Worm (Caenorhabditis elegans) whole organism, early embryonic: Measurements from ENCODE around the gene ZK185.3.

ENCODE experiments used
- B0310.2 ChIP-seq: sonication (generic microtip); optimal IDR thresholded peaks from 2 replicates; lab custom pipeline; 2016; ENCODE audit warnings: mild to moderate bottlenecking, missing genetic modification characterization, missing compliant biosample characterization
- F13C5.2 ChIP-seq: sonication (generic microtip); optimal IDR thresholded peaks from 2 replicates; lab custom pipeline; 2017; ENCODE audit warnings: mild to moderate bottlenecking, missing genetic modification characterization, inconsistent platforms, missing compliant biosample characterization
- aly-1 ChIP-seq: sonication (generic microtip); optimal IDR thresholded peaks from 2 replicates; lab custom pipeline; 2016; ENCODE audit warnings: missing genetic modification characterization, missing compliant biosample characterization
- ama-1 ChIP-seq: fragments of 150-350 bp; optimal IDR thresholded peaks from 2 replicates; lab custom pipeline; 2014
- ceh-13 ChIP-seq: fragments of 200-800 bp; sonication (Bioruptor generic); optimal IDR thresholded peaks from 2 replicates; lab custom pipeline; 2018; ENCODE audit warnings: mild to moderate bottlenecking, missing genetic modification characterization, missing compliant biosample characterization
- ceh-36 ChIP-seq: sonication (generic microtip); optimal IDR thresholded peaks from 2 replicates; lab custom pipeline; 2016; ENCODE audit warnings: missing genetic modification characterization, inconsistent platforms, missing compliant biosample characterization
- ets-7 ChIP-seq: sonication (generic microtip); optimal IDR thresholded peaks from 2 replicates; lab custom pipeline; 2016; ENCODE audit warnings: missing genotype, missing genetic modification characterization, missing compliant biosample characterization
- flt-1 ChIP-seq: fragments of 200-800 bp; sonication (Bioruptor generic); IDR thresholded peaks from 2 replicates; pipeline ENCODE4 v1.3.6; 2022; ENCODE audit warnings: missing genetic modification characterization, missing compliant biosample characterization
- hmbx-1 ChIP-seq: sonication (generic microtip); optimal IDR thresholded peaks from 2 replicates; lab custom pipeline; 2016; ENCODE audit warnings: mild to moderate bottlenecking, missing genetic modification characterization, missing compliant biosample characterization
- hmg-4 ChIP-seq: fragments of 200-800 bp; sonication (Bioruptor generic); optimal IDR thresholded peaks from 2 replicates; lab custom pipeline; 2018; ENCODE audit warnings: mild to moderate bottlenecking, missing genetic modification characterization, missing compliant biosample characterization
- hnd-1 ChIP-seq: sonication (generic microtip); optimal IDR thresholded peaks from 2 replicates; lab custom pipeline; 2016; ENCODE audit warnings: missing genetic modification characterization, missing compliant biosample characterization
- pes-1 ChIP-seq: fragments of 200-800 bp; sonication (Bioruptor generic); IDR thresholded peaks from 2 replicates; pipeline ENCODE4 v1.3.6; 2022; ENCODE audit warnings: missing genetic modification reagents, missing genetic modification characterization, missing compliant biosample characterization
- scrt-1 ChIP-seq: fragments of 200-800 bp; sonication (Bioruptor generic); IDR thresholded peaks from 2 replicates; pipeline ENCODE4 v1.3.6; 2022; ENCODE audit warnings: missing genetic modification characterization, missing compliant biosample characterization
- sea-1 ChIP-seq: fragments of 200-800 bp; sonication (Bioruptor generic); conservative IDR thresholded peaks from 2 replicates; pipeline ENCODE4 v1.3.6; 2022; ENCODE audit warnings: missing genetic modification characterization, missing compliant biosample characterization
- tbx-11 ChIP-seq: fragments of 200-800 bp; sonication (Bioruptor generic); IDR thresholded peaks from 2 replicates; pipeline ENCODE4 v1.3.6; 2022; ENCODE audit warnings: missing genetic modification characterization, missing compliant biosample characterization
- tbx-37 ChIP-seq: fragments of 200-800 bp; sonication (Bioruptor generic); conservative IDR thresholded peaks from 2 replicates; pipeline ENCODE4 v1.3.6; 2022; ENCODE audit warnings: missing genetic modification reagents, missing genetic modification characterization, missing compliant biosample characterization
- tra-4 ChIP-seq: sonication (generic microtip); optimal IDR thresholded peaks from 2 replicates; lab custom pipeline; 2017; ENCODE audit warnings: missing genetic modification characterization, missing compliant biosample characterization

Gene ZK185.3

DNA sequence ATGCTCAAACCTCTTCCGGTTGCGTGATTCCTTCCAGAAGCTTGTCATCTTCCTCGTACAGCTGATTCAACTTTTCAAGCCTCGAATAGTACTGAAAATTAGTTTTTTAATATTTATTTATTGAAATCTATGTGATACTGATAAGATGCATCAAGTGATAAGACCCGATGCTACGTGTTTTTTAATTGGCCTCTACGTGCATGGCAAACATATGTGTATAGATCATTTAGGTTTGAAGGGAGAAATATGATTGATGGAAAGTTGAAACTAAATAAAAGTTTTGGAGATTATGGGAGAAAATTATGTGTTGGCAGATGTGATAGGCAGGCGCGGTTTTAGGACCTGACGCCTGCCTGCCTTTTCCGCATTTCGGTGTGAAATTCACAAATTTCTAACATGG lies 14.0 kb upstream of the ZK185.3 start:
- no peak for TF ChIP-seq sea-1 (GFP tag; lab: Robert Waterston, UW)
- TF ChIP-seq aly-1 (tag; lab: Kevin White, UChicago) = no peak
- no peak for TF ChIP-seq F13C5.2

DNA sequence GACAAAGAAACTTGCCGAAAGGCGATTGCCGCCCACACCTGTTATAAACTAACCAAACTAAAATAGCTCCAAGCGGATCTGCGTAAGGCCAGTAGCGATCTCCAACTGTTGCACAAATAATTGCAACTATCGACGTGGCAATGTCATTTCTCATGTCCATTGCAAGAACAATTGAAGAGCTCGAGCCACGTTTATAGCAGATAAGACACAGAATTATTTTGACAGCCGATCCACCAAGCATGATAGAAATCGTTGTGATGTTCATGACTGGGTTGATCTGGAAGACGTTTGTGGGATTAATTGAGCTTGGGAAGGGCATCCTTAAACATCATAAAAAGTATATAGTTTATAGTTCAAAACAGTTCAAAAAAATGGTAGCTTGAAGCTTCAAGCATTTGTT lies 12.7 kb upstream of the ZK185.3 start:
- TF ChIP-seq scrt-1 (GFP tag; lab: Robert Waterston, UW) (no peak), ets-7 (tag; lab: Kevin White, UChicago) (no peak), tra-4 (tag; lab: Kevin White, UChicago) (no peak), tbx-11 (no peak), flt-1 (GFP tag; lab: Robert Waterston, UW) (no peak), hmbx-1 (tag; lab: Kevin White, UChicago) (no peak), ceh-36 (tag; lab: Kevin White, UChicago) (no peak), aly-1 (tag; lab: Kevin White, UChicago) (no peak), sea-1 (GFP tag; lab: Robert Waterston, UW) (no peak), ama-1 (lab: Kevin White, UChicago) (no peak), hmg-4 (GFP tag; lab: Kevin White, UChicago) (no peak), F13C5.2 (no peak), pes-1 (no peak), B0310.2 (tag; lab: Kevin White, UChicago) (no peak), tbx-37 (no peak), ceh-13 (GFP tag; lab: Kevin White, UChicago) (no peak), hnd-1 (tag; lab: Kevin White, UChicago) (no peak)

DNA sequence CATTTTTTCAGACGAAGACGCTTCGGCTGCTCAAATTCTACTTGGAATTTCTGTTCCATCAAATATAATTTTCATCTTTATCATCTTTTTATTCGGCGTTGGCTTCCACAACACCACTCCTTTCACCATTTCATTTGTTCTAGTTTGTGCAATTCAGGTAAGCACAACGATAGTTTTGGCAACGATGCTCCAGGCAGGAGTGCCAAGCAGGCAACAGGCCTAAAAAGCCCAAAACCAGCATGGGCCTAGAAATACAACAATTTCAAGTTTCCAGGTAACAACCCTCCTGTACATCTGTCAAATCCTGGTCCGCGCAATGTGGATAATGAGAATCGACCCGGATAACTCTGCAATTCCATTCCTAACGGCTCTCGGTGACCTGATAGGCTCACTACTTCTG lies 11.0 kb upstream of the ZK185.3 start:
- TF ChIP-seq flt-1 (GFP tag; lab: Robert Waterston, UW) (no peak), tbx-37 (no peak), ets-7 (tag; lab: Kevin White, UChicago) (no peak), scrt-1 (GFP tag; lab: Robert Waterston, UW) (no peak), B0310.2 (tag; lab: Kevin White, UChicago) (no peak), hnd-1 (tag; lab: Kevin White, UChicago) (no peak), tra-4 (tag; lab: Kevin White, UChicago) (no peak), ama-1 (lab: Kevin White, UChicago) (no peak), tbx-11 (no peak), ceh-36 (tag; lab: Kevin White, UChicago) (no peak), ceh-13 (GFP tag; lab: Kevin White, UChicago) (no peak), pes-1 (no peak), hmbx-1 (tag; lab: Kevin White, UChicago) (no peak), hmg-4 (GFP tag; lab: Kevin White, UChicago) (no peak)

DNA sequence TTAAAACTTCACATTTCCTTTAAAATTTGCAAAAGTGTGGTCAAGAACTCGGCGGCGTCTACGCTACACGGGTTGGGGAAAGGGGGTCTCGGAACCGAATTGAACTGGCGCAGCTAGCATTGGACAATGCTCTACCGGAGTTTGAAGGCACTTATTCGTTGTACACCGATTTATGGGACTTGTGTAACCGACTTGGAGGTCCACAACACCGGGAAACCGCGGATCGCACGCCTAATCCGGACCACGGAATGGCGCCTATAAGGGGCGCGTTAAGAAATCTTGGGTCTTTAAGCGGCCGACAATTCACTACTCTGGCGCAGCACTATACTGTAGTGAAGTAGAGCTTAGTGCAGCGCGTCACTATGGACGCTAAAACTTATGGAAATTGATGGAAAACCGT lies 8.4 kb upstream of the ZK185.3 start:
- TF ChIP-seq flt-1 (GFP tag; lab: Robert Waterston, UW) (no peak), hmg-4 (GFP tag; lab: Kevin White, UChicago) (no peak), hmbx-1 (tag; lab: Kevin White, UChicago) (no peak), ama-1 (lab: Kevin White, UChicago) (no peak), B0310.2 (tag; lab: Kevin White, UChicago) (no peak), tra-4 (tag; lab: Kevin White, UChicago) (no peak), ceh-13 (GFP tag; lab: Kevin White, UChicago) (no peak), ets-7 (tag; lab: Kevin White, UChicago) (no peak), sea-1 (GFP tag; lab: Robert Waterston, UW) (no peak), hnd-1 (tag; lab: Kevin White, UChicago) (no peak), tbx-11 (no peak), scrt-1 (GFP tag; lab: Robert Waterston, UW) (no peak), ceh-36 (tag; lab: Kevin White, UChicago) (no peak), tbx-37 (no peak), pes-1 (no peak)

DNA sequence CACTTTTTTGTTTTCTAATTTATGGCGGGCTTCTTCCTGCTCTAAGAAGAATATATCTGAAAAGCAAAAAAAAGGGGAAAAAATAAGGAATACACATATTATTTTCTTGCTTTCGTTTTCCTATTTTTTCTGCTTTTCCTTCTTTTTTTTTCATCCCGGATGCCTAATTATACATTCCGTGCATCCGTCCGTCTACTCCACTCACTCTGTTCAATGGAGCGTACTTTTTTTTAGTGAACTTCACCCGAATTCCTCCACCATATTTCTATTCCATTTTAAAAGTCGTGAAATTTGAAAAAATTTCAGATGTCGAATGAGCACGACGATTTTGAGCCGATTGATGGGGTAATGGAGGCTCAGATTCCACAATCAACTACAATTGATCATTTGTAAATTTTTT lies 6.0 kb upstream of the ZK185.3 start, which contains the start of gene ZK185.2:
Gene ZK185.2, plus strand, starts transcription at position 301 of the 400 bp plus-strand sequence.
- no peak for TF ChIP-seq pes-1
- TF ChIP-seq B0310.2 (tag; lab: Kevin White, UChicago) = no peak
- no peak for TF ChIP-seq tbx-37
- no peak for TF ChIP-seq tbx-11
- no peak for TF ChIP-seq flt-1 (GFP tag; lab: Robert Waterston, UW)
- TF ChIP-seq hmg-4 (GFP tag; lab: Kevin White, UChicago) = no peak

DNA sequence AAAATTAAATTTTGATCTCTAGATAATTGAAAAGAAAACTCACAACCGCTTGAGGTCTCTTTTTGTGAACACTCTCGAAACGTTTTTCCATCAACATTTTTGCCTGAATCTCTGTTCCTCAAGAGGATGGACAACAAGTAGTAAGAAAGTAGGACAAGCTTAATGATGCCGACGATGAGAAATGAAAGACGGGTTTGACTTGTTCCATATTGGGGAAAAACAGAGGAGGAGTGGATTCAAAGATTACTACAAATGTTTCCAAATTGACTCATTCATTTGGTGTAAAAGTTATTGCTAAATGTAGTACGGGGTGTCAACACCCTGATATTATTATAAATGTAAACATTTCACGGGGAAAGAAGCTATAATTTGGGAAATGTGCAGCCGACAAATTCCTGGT lies 2.8 kb upstream of the ZK185.3 start, which contains the start of gene ZK185.4:
Gene ZK185.4, minus strand, starts transcription at position 101 of the 400 bp plus-strand sequence.
- TF ChIP-seq hmbx-1 (tag; lab: Kevin White, UChicago) (no peak), pes-1 (no peak), ama-1 (lab: Kevin White, UChicago) (no peak), ceh-13 (GFP tag; lab: Kevin White, UChicago) (no peak), aly-1 (tag; lab: Kevin White, UChicago) (no peak), hmg-4 (GFP tag; lab: Kevin White, UChicago) (no peak), ets-7 (tag; lab: Kevin White, UChicago) (no peak), tra-4 (tag; lab: Kevin White, UChicago) (no peak), tbx-11 (no peak), F13C5.2 (no peak), scrt-1 (GFP tag; lab: Robert Waterston, UW) (no peak), sea-1 (GFP tag; lab: Robert Waterston, UW) (no peak), tbx-37 (no peak), hnd-1 (tag; lab: Kevin White, UChicago) (no peak), B0310.2 (tag; lab: Kevin White, UChicago) (no peak)

DNA sequence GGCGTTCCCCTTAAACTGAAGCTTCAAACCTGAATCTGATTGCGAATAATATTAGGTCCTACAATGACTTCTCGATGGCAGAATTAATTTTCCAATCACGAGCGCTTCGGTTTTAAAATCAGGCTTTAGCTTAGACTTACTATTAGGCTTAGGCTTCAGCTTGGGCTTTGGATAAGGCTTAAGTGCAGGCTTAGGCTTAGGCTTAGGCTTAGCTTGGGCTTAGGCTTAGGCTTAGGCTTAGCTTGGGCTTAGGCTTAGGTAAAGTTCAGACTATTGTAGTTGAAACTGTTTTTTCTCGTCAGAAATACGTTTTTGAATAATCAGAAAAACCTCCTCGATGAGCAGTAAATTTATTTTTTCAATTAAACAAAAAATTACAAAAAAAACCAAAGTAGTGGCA lies 3.5 kb downstream of the ZK185.3 start:
- no peak for TF ChIP-seq hnd-1 (tag; lab: Kevin White, UChicago)
- peak; percentile 72 for TF ChIP-seq ceh-36 (tag; lab: Kevin White, UChicago)
- no peak for TF ChIP-seq pes-1
- no peak for TF ChIP-seq ceh-13 (GFP tag; lab: Kevin White, UChicago)

DNA sequence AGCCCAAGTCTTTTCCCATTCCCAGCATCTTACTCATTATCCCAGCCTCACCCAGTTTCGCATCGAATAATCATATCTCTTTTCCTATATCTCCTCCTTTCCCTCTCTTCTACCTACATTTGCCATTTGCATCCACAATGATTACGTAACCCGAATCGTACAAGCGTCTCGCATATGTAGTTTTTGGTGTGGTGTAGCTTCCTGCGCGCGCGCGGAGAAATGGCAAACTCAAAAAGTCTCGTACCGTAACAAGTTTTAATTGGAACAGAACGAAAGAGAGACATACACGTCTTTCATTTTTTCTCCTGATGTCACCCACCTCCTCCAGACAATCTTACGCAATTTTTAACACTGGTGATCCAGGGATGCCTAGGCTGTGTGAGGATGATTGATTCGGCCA lies 4.2 kb downstream of the ZK185.3 start:
- TF ChIP-seq B0310.2 (tag; lab: Kevin White, UChicago) (no peak), pes-1 (no peak), hmg-4 (GFP tag; lab: Kevin White, UChicago) (no peak), tra-4 (tag; lab: Kevin White, UChicago) (no peak), scrt-1 (GFP tag; lab: Robert Waterston, UW) (no peak), sea-1 (GFP tag; lab: Robert Waterston, UW) (no peak), hnd-1 (tag; lab: Kevin White, UChicago) (no peak), aly-1 (tag; lab: Kevin White, UChicago) (no peak), flt-1 (GFP tag; lab: Robert Waterston, UW) (no peak), ceh-13 (GFP tag; lab: Kevin White, UChicago) (no peak), ama-1 (lab: Kevin White, UChicago) (no peak), ceh-36 (tag; lab: Kevin White, UChicago) (no peak), ets-7 (tag; lab: Kevin White, UChicago) (no peak)
